Fruit fly (Drosophila melanogaster) whole organism, embryonic: ENCODE results near the gene Arl5.

Experiments used
- Bteb2 ChIP-seq: fragments of 200-800 bp; sonication (Bioruptor generic); optimal IDR thresholded peaks from 2 replicates; lab custom pipeline; 2016; ENCODE audit warnings: missing biosample characterization, missing genetic modification characterization
- CG10147 ChIP-seq: fragments of 200-800 bp; sonication (Bioruptor generic); optimal IDR thresholded peaks from 2 replicates; lab custom pipeline; 2019; ENCODE audit warnings: missing biosample characterization, mild to moderate bottlenecking, missing genetic modification characterization, moderate library complexity
- CG1024 ChIP-seq: fragments of 200-800 bp; sonication (Bioruptor generic); IDR thresholded peaks from 2 replicates; pipeline ENCODE4 v1.3.6; 2022; ENCODE audit warnings: missing biosample characterization, missing genetic modification characterization
- CG11398 ChIP-seq: fragments of 200-800 bp; sonication (Bioruptor generic); optimal IDR thresholded peaks from 2 replicates; lab custom pipeline; 2016; ENCODE audit warnings: missing biosample characterization, missing genetic modification characterization
- CG11695 ChIP-seq: fragments of 200-800 bp; sonication (Bioruptor generic); IDR thresholded peaks from 3 replicates; pipeline ENCODE4 v1.3.6; 2022; ENCODE audit warnings: missing biosample characterization, missing genetic modification characterization
- CG12299 ChIP-seq: fragments of 200-800 bp; sonication (Bioruptor generic); optimal IDR thresholded peaks from 2 replicates; lab custom pipeline; 2018; ENCODE audit warnings: missing biosample characterization, mild to moderate bottlenecking, missing genetic modification characterization
- CG12659 ChIP-seq: fragments of 200-800 bp; sonication (Bioruptor generic); optimal IDR thresholded peaks from 3 replicates; lab custom pipeline; 2017; ENCODE audit warnings: mild to moderate bottlenecking, missing biosample characterization, missing genetic modification reagents, missing genetic modification characterization
- CG13775 ChIP-seq: fragments of 200-800 bp; sonication (Bioruptor generic); optimal IDR thresholded peaks from 3 replicates; lab custom pipeline; 2017; ENCODE audit warnings: missing biosample characterization, mild to moderate bottlenecking, missing genetic modification characterization
- CG1832 ChIP-seq: fragments of 200-800 bp; sonication (Bioruptor generic); optimal IDR thresholded peaks from 2 replicates; lab custom pipeline; 2017; ENCODE audit warnings: missing biosample characterization, mild to moderate bottlenecking, missing genetic modification characterization, inconsistent platforms
- CG2129 ChIP-seq: fragments of 200-800 bp; sonication (Bioruptor generic); IDR thresholded peaks from 2 replicates; pipeline ENCODE4 v1.3.6; 2022; ENCODE audit warnings: missing biosample characterization, missing genetic modification characterization; ENCODE audit not compliant: partially characterized antibody
- CG6813 ChIP-seq: fragments of 200-800 bp; sonication (Bioruptor generic); optimal IDR thresholded peaks from 2 replicates; lab custom pipeline; 2017; ENCODE audit warnings: missing biosample characterization, missing genetic modification characterization, mild to moderate bottlenecking, moderate library complexity, missing genetic modification reagents
- CG6854 ChIP-seq: fragments of 200-800 bp; sonication (Bioruptor generic); optimal IDR thresholded peaks from 3 replicates; lab custom pipeline; 2017; ENCODE audit warnings: missing biosample characterization, mild to moderate bottlenecking, missing genetic modification characterization
- CG9932 ChIP-seq: fragments of 200-800 bp; sonication (Bioruptor generic); IDR thresholded peaks from 2 replicates; pipeline ENCODE4 v1.3.6; 2022; ENCODE audit warnings: missing biosample characterization, missing genetic modification characterization
- Chrac-16 ChIP-seq: fragments of 200-800 bp; sonication (Bioruptor generic); optimal IDR thresholded peaks from 3 replicates; lab custom pipeline; 2016; ENCODE audit warnings: missing biosample characterization, missing genetic modification characterization
- Gug ChIP-seq: fragments of 200-800 bp; sonication (Bioruptor generic); IDR thresholded peaks from 4 replicates; pipeline ENCODE4 v1.3.6; 2022; ENCODE audit warnings: missing biosample characterization, missing genetic modification characterization
- H2.0 ChIP-seq: fragments of 200-800 bp; sonication (Bioruptor generic); IDR thresholded peaks from 2 replicates; pipeline ENCODE4 v1.3.6; 2022; ENCODE audit warnings: missing biosample characterization, missing genetic modification characterization
- HLH4C ChIP-seq: fragments of 200-800 bp; sonication (Bioruptor generic); IDR thresholded peaks from 3 replicates; pipeline ENCODE4 v1.3.6; 2022; ENCODE audit warnings: missing biosample characterization, missing genetic modification characterization; ENCODE audit not compliant: partially characterized antibody
- Hey ChIP-seq: fragments of 200-800 bp; sonication (Bioruptor generic); optimal IDR thresholded peaks from 3 replicates; lab custom pipeline; 2018; ENCODE audit warnings: missing biosample characterization, mild to moderate bottlenecking, missing genetic modification characterization
- Hr3 ChIP-seq: fragments of 200-800 bp; sonication (Bioruptor generic); optimal IDR thresholded peaks from 3 replicates; lab custom pipeline; 2016; ENCODE audit warnings: missing biosample characterization, missing genetic modification characterization
- Hr51 ChIP-seq, 2 experiments: fragments of 200-800 bp; sonication (Bioruptor generic); optimal IDR thresholded peaks; 2 replicates in 1 of 2; 3 replicates in 1 of 2; lab custom pipeline; 2016 to 2018; ENCODE audit warnings: missing biosample characterization in 2 of 2, missing genetic modification characterization in 2 of 2, mild to moderate bottlenecking in 1 of 2, moderate library complexity in 1 of 2
- Hsf ChIP-seq: fragments of 200-800 bp; sonication (Bioruptor generic); optimal IDR thresholded peaks from 3 replicates; lab custom pipeline; 2016; ENCODE audit warnings: missing biosample characterization, missing genetic modification characterization
- Lhr ChIP-seq: fragments of 200-800 bp; sonication (Bioruptor generic); optimal IDR thresholded peaks from 3 replicates; lab custom pipeline; 2017; ENCODE audit warnings: mild to moderate bottlenecking, missing biosample characterization, missing genetic modification reagents, missing genetic modification characterization
- MESR4 ChIP-seq: fragments of 200-800 bp; sonication (Bioruptor generic); optimal IDR thresholded peaks from 2 replicates; lab custom pipeline; 2018; ENCODE audit warnings: missing biosample characterization, mild to moderate bottlenecking, missing genetic modification characterization, moderate library complexity
- PHDP ChIP-seq: fragments of 200-800 bp; sonication (Bioruptor generic); optimal IDR thresholded peaks from 3 replicates; lab custom pipeline; 2018; ENCODE audit warnings: missing biosample characterization, mild to moderate bottlenecking, missing genetic modification characterization, moderate library complexity
- Poxn ChIP-seq: fragments of 200-800 bp; sonication (Bioruptor generic); IDR thresholded peaks from 2 replicates; pipeline ENCODE4 v1.3.6; 2022; ENCODE audit warnings: missing biosample characterization, missing genetic modification characterization
- Rx ChIP-seq: fragments of 200-800 bp; sonication (Bioruptor generic); IDR thresholded peaks from 2 replicates; pipeline ENCODE4 v1.3.6; 2022; ENCODE audit warnings: missing biosample characterization, missing genetic modification characterization
- Side ChIP-seq: fragments of 200-800 bp; sonication (Bioruptor generic); optimal IDR thresholded peaks from 2 replicates; lab custom pipeline; 2016; ENCODE audit warnings: missing biosample characterization, missing genetic modification characterization
- Sox102F ChIP-seq: fragments of 200-800 bp; sonication (Bioruptor generic); optimal IDR thresholded peaks from 2 replicates; lab custom pipeline; 2018; ENCODE audit warnings: missing biosample characterization, mild to moderate bottlenecking, missing genetic modification characterization, moderate library complexity
- Vsx1 ChIP-seq: fragments of 200-800 bp; sonication (Bioruptor generic); optimal IDR thresholded peaks from 2 replicates; lab custom pipeline; 2017; ENCODE audit warnings: missing biosample characterization, mild to moderate bottlenecking, missing genetic modification characterization, missing genetic modification reagents
- az2 ChIP-seq: fragments of 200-800 bp; sonication (Bioruptor generic); optimal IDR thresholded peaks from 3 replicates; lab custom pipeline; 2016; ENCODE audit warnings: missing biosample characterization, missing genetic modification characterization
- cato ChIP-seq: fragments of 200-800 bp; sonication (Bioruptor generic); optimal IDR thresholded peaks from 2 replicates; lab custom pipeline; 2016; ENCODE audit warnings: missing biosample characterization, missing genetic modification characterization, borderline replicate concordance
- ewg ChIP-seq: fragments of 200-800 bp; sonication (Bioruptor generic); optimal IDR thresholded peaks from 3 replicates; lab custom pipeline; 2017; ENCODE audit warnings: mild to moderate bottlenecking, missing biosample characterization, missing genetic modification reagents, missing genetic modification characterization
- exex ChIP-seq: fragments of 200-800 bp; sonication (Bioruptor generic); optimal IDR thresholded peaks from 4 replicates; lab custom pipeline; 2018; ENCODE audit warnings: missing biosample characterization, mild to moderate bottlenecking, missing genetic modification characterization, moderate library complexity
- fd102C ChIP-seq: fragments of 200-800 bp; sonication (Bioruptor generic); optimal IDR thresholded peaks from 2 replicates; lab custom pipeline; 2018; ENCODE audit warnings: missing biosample characterization, mild to moderate bottlenecking, missing genetic modification characterization, moderate library complexity
- grau ChIP-seq: fragments of 200-800 bp; optimal IDR thresholded peaks from 3 replicates; lab custom pipeline; 2019; ENCODE audit warnings: missing biosample characterization, mild to moderate bottlenecking, missing genetic modification characterization, moderate library complexity
- lilli ChIP-seq: fragments of 200-800 bp; sonication (Bioruptor generic); optimal IDR thresholded peaks from 3 replicates; lab custom pipeline; 2016; ENCODE audit warnings: missing biosample characterization, missing genetic modification characterization
- maf-S ChIP-seq: fragments of 200-800 bp; sonication (Bioruptor generic); optimal IDR thresholded peaks from 2 replicates; lab custom pipeline; 2016; ENCODE audit warnings: missing biosample characterization, missing genetic modification characterization
- nerfin-1 ChIP-seq: fragments of 200-800 bp; sonication (Bioruptor generic); optimal IDR thresholded peaks from 3 replicates; lab custom pipeline; 2019; ENCODE audit warnings: missing biosample characterization, mild to moderate bottlenecking, missing genetic modification characterization, moderate library complexity
- pnt ChIP-seq: fragments of 200-800 bp; sonication (Bioruptor generic); optimal IDR thresholded peaks from 3 replicates; lab custom pipeline; 2016; ENCODE audit warnings: missing biosample characterization, missing genetic modification characterization
- schlank ChIP-seq: fragments of 200-800 bp; sonication (Bioruptor generic); optimal IDR thresholded peaks from 2 replicates; lab custom pipeline; 2018; ENCODE audit warnings: missing biosample characterization, mild to moderate bottlenecking, missing genetic modification characterization
- sim ChIP-seq: fragments of 200-800 bp; sonication (Bioruptor generic); IDR thresholded peaks from 2 replicates; pipeline ENCODE4 v1.3.6; 2022; ENCODE audit warnings: missing biosample characterization, missing genetic modification characterization
- so ChIP-seq: fragments of 200-800 bp; sonication (Bioruptor generic); IDR thresholded peaks from 3 replicates; pipeline ENCODE4 v1.3.6; 2022; ENCODE audit warnings: missing biosample characterization, missing genetic modification characterization
- sr ChIP-seq: fragments of 200-800 bp; sonication (Bioruptor generic); IDR thresholded peaks from 3 replicates; pipeline ENCODE4 v1.3.6; 2022; ENCODE audit warnings: missing biosample characterization, missing genetic modification characterization
- trh ChIP-seq: fragments of 200-800 bp; sonication (Bioruptor generic); optimal IDR thresholded peaks from 2 replicates; lab custom pipeline; 2016; ENCODE audit warnings: missing biosample characterization, missing genetic modification characterization
- ttk ChIP-seq: fragments of 200-800 bp; sonication (Bioruptor generic); IDR thresholded peaks from 2 replicates; pipeline ENCODE4 v2.1.2; 2022; ENCODE audit warnings: missing biosample characterization, missing genetic modification characterization
- usp ChIP-seq: fragments of >200 bp; optimal IDR thresholded peaks from 2 replicates; lab custom pipeline; 2017; ENCODE audit warnings: missing biosample characterization, missing genetic modification characterization
- vfl ChIP-seq: fragments of 200-800 bp; sonication (Bioruptor generic); optimal IDR thresholded peaks from 2 replicates; lab custom pipeline; 2016; ENCODE audit warnings: missing biosample characterization, missing genetic modification characterization
- zfh1 ChIP-seq: fragments of 200-800 bp; sonication (Bioruptor generic); IDR thresholded peaks from 3 replicates; pipeline ENCODE4 v1.3.6; 2022; ENCODE audit warnings: missing biosample characterization, missing genetic modification characterization
- zfh2 ChIP-seq: fragments of 200-800 bp; sonication (Bioruptor generic); optimal IDR thresholded peaks from 2 replicates; lab custom pipeline; 2016; ENCODE audit warnings: missing biosample characterization, missing genetic modification characterization

The Arl5 gene

dm6 chr3L:8315141-8315816, 15.6 kb upstream of the Arl5 start, which contains the start of gene Cpsf6 (continued):
- TF ChIP-seq Hsf (peak; percentile 61), maf-S (GFP tag; lab: Kevin White, UChicago) (no peak), lilli (GFP tag; lab: Kevin White, UChicago) (peak; percentile 67), Rx (GFP tag; lab: Robert Waterston, UW) (0 out of 2 replicates have a peak, but pooled peaks have one; percentile 6), usp (no peak), Sox102F (GFP tag; lab: Kevin White, UChicago) (peak; percentile 76), Gug (GFP tag; lab: Robert Waterston, UW) (no peak), CG10147 (peak; percentile 44), Hr3 (GFP tag; lab: Kevin White, UChicago) (peak; percentile 49), HLH4C (no peak), CG1024 (GFP tag; lab: Robert Waterston, UW) (0 out of 2 replicates have a peak, but pooled peaks have one; percentile 14), Lhr (GFP tag; lab: Kevin White, UChicago) (peak; percentile 80), CG12659 (GFP tag; lab: Kevin White, UChicago) (peak; percentile 60), cato (GFP tag; lab: Kevin White, UChicago) (peak; percentile 19), so (GFP tag; lab: Robert Waterston, UW) (no peak), CG11398 (GFP tag; lab: Kevin White, UChicago) (no peak), CG1832 (GFP tag; lab: Kevin White, UChicago) (peak; percentile 88), CG6813 (no peak), ttk (GFP tag; lab: Robert Waterston, UW) (peak; percentile 25; the same call in 1 of the 2 replicates), Chrac-16 (GFP tag; lab: Kevin White, UChicago) (peak; percentile 61), CG2129 (GFP tag; lab: Robert Waterston, UW) (no peak), sim (no peak), CG13775 (peak; percentile 43), CG6854 (GFP tag; lab: Kevin White, UChicago) (no peak), CG11695 (GFP tag; lab: Robert Waterston, UW) (peak; percentile 60; the same call in 2 of the 3 replicates), zfh1 (GFP tag; lab: Robert Waterston, UW) (peak; percentile 65), Hey (tag; lab: Kevin White, UChicago) (peak; percentile 29), zfh2 (GFP tag; lab: Kevin White, UChicago) (peak; percentile 33), exex (tag; lab: Kevin White, UChicago) (peak; percentile 2), CG12299 (tag; lab: Kevin White, UChicago) (peak; percentile 41), ewg (peak; percentile 19), schlank (no peak), vfl (GFP tag; lab: Kevin White, UChicago) (peak; percentile 29), H2.0 (GFP tag; lab: Robert Waterston, UW) (peak; percentile 79), trh (GFP tag; lab: Kevin White, UChicago) (no peak), grau (tag; lab: Kevin White, UChicago) (peak; percentile 75), Bteb2 (GFP tag; lab: Kevin White, UChicago) (peak; percentile 35), Poxn (GFP tag; lab: Robert Waterston, UW) (no peak), PHDP (tag; lab: Kevin White, UChicago) (peak; percentile 76), MESR4 (peak; percentile 90), Hr51 (GFP tag; optimal IDR thresholded peaks at IDR 0.05; lab: Kevin White, UChicago) (peak; percentile 29 to 72), Vsx1 (GFP tag; lab: Kevin White, UChicago) (peak; percentile 8), CG9932 (GFP tag; lab: Robert Waterston, UW) (peak; percentile 70), fd102C (GFP tag; lab: Kevin White, UChicago) (peak; percentile 5), sr (GFP tag; lab: Robert Waterston, UW) (0 out of 3 replicates have a peak, but pooled peaks have one; percentile 2), az2 (peak; percentile 74), nerfin-1 (tag; lab: Kevin White, UChicago) (peak; percentile 42), pnt (GFP tag; lab: Kevin White, UChicago) (no peak), Side (GFP tag; lab: Kevin White, UChicago) (no peak)
